Worm (Caenorhabditis elegans): ENCODE data around the gene srd-19.

srd-19 gene

ce11 chrV:13423045-13423444, 5.5 kb downstream of the srd-19 start, which contains the start of gene srv-9:
srv-9 (minus strand) TSS chrV:13423145.
- no peak for TF ChIP-seq ztf-29 (GFP tag; IDR thresholded peaks at IDR 0.05)
- no peak for TF ChIP-seq ztf-23 (GFP tag; IDR thresholded peaks at IDR 0.05)
- TF ChIP-seq ref-1 (GFP tag; conservative IDR thresholded peaks at IDR 0.05): no peak
- TF ChIP-seq tab-1 (GFP tag; IDR thresholded peaks at IDR 0.05): no peak
- TF ChIP-seq cog-1 (tag; optimal IDR thresholded peaks at IDR 0.05): no peak
- TF ChIP-seq med-1 (GFP tag; optimal IDR thresholded peaks at IDR 0.05; ENCODE audit: insufficient read depth): no peak
- TF ChIP-seq T22C8.4 (GFP tag; IDR thresholded peaks at IDR 0.05): no peak
- no peak for TF ChIP-seq flt-1 (GFP tag; IDR thresholded peaks at IDR 0.05)
- no peak for TF ChIP-seq klf-2 (GFP tag; conservative IDR thresholded peaks at IDR 0.05)

ce11 chrV:13421697-13422096, 6.9 kb downstream of the srd-19 start:
- TF ChIP-seq med-1 (GFP tag; optimal IDR thresholded peaks at IDR 0.05; ENCODE audit: insufficient read depth) (no peak), tab-1 (GFP tag; IDR thresholded peaks at IDR 0.05) (no peak), klf-2 (GFP tag; conservative IDR thresholded peaks at IDR 0.05) (no peak), ref-1 (GFP tag; conservative IDR thresholded peaks at IDR 0.05) (no peak), ztf-23 (GFP tag; IDR thresholded peaks at IDR 0.05) (no peak), ztf-29 (GFP tag; IDR thresholded peaks at IDR 0.05) (no peak), T22C8.4 (GFP tag; IDR thresholded peaks at IDR 0.05) (no peak), cog-1 (tag; optimal IDR thresholded peaks at IDR 0.05) (no peak), flt-1 (GFP tag; IDR thresholded peaks at IDR 0.05) (no peak)

ce11 chrV:13420640-13421039, 7.9 kb downstream of the srd-19 start, which contains the start of gene srv-8:
srv-8 (minus strand) TSS chrV:13420740.
- TF ChIP-seq med-1 (GFP tag; optimal IDR thresholded peaks at IDR 0.05; ENCODE audit: insufficient read depth) (no peak), ztf-29 (GFP tag; IDR thresholded peaks at IDR 0.05) (no peak), ref-1 (GFP tag; conservative IDR thresholded peaks at IDR 0.05) (no peak), ztf-23 (GFP tag; IDR thresholded peaks at IDR 0.05) (no peak)

ce11 chrV:13417513-13417912, 11.0 kb downstream of the srd-19 start, which contains the start of gene F53F1.6:
F53F1.6 (minus strand) TSS chrV:13417613.
- TF ChIP-seq ref-1 (GFP tag; conservative IDR thresholded peaks at IDR 0.05) (no peak), tab-1 (GFP tag; IDR thresholded peaks at IDR 0.05) (no peak), klf-2 (GFP tag; conservative IDR thresholded peaks at IDR 0.05) (no peak), med-1 (GFP tag; optimal IDR thresholded peaks at IDR 0.05; ENCODE audit: insufficient read depth) (no peak), T22C8.4 (GFP tag; IDR thresholded peaks at IDR 0.05) (no peak), cog-1 (tag; optimal IDR thresholded peaks at IDR 0.05) (no peak), flt-1 (GFP tag; IDR thresholded peaks at IDR 0.05) (no peak), ztf-29 (GFP tag; IDR thresholded peaks at IDR 0.05) (no peak), ztf-23 (GFP tag; IDR thresholded peaks at IDR 0.05) (no peak)

ce11 chrV:13416076-13416475, 12.5 kb downstream of the srd-19 start:
- TF ChIP-seq klf-2 (GFP tag; conservative IDR thresholded peaks at IDR 0.05) (no peak), ref-1 (GFP tag; conservative IDR thresholded peaks at IDR 0.05) (no peak), ztf-23 (GFP tag; IDR thresholded peaks at IDR 0.05) (no peak), T22C8.4 (GFP tag; IDR thresholded peaks at IDR 0.05) (no peak), ztf-29 (GFP tag; IDR thresholded peaks at IDR 0.05) (no peak), med-1 (GFP tag; optimal IDR thresholded peaks at IDR 0.05; ENCODE audit: insufficient read depth) (no peak), tab-1 (GFP tag; IDR thresholded peaks at IDR 0.05) (no peak), cog-1 (tag; optimal IDR thresholded peaks at IDR 0.05) (no peak)

ce11 chrV:13415462-13415861, 13.1 kb downstream of the srd-19 start:
- no peak for TF ChIP-seq ref-1 (GFP tag; conservative IDR thresholded peaks at IDR 0.05)
- no peak for TF ChIP-seq T22C8.4 (GFP tag; IDR thresholded peaks at IDR 0.05)
- TF ChIP-seq ztf-29 (GFP tag; IDR thresholded peaks at IDR 0.05): no peak
- no peak for TF ChIP-seq flt-1 (GFP tag; IDR thresholded peaks at IDR 0.05)
- no peak for TF ChIP-seq cog-1 (tag; optimal IDR thresholded peaks at IDR 0.05)
- TF ChIP-seq tab-1 (GFP tag; IDR thresholded peaks at IDR 0.05): no peak
- TF ChIP-seq ztf-23 (GFP tag; IDR thresholded peaks at IDR 0.05): no peak
- TF ChIP-seq med-1 (GFP tag; optimal IDR thresholded peaks at IDR 0.05; ENCODE audit: insufficient read depth): no peak
- TF ChIP-seq klf-2 (GFP tag; conservative IDR thresholded peaks at IDR 0.05): no peak; the same call in 1 of the 2 replicates

ce11 chrV:13414585-13414984, 14.0 kb downstream of the srd-19 start, which contains the start of gene cut-2:
cut-2 (plus strand) TSS chrV:13414949.
- TF ChIP-seq ztf-23 (GFP tag; IDR thresholded peaks at IDR 0.05): no peak
- no peak for TF ChIP-seq klf-2 (GFP tag; conservative IDR thresholded peaks at IDR 0.05)
- no peak for TF ChIP-seq ztf-29 (GFP tag; IDR thresholded peaks at IDR 0.05)
- TF ChIP-seq flt-1 (GFP tag; IDR thresholded peaks at IDR 0.05): no peak
- no peak for TF ChIP-seq T22C8.4 (GFP tag; IDR thresholded peaks at IDR 0.05)
- no peak for TF ChIP-seq tab-1 (GFP tag; IDR thresholded peaks at IDR 0.05)
- no peak for TF ChIP-seq med-1 (GFP tag; optimal IDR thresholded peaks at IDR 0.05; ENCODE audit: insufficient read depth)
- no peak for TF ChIP-seq cog-1 (tag; optimal IDR thresholded peaks at IDR 0.05)

ce11 chrV:13413301-13413700, 15.3 kb downstream of the srd-19 start:
- TF ChIP-seq ztf-29 (GFP tag; IDR thresholded peaks at IDR 0.05) (no peak), ztf-23 (GFP tag; IDR thresholded peaks at IDR 0.05) (no peak), med-1 (GFP tag; optimal IDR thresholded peaks at IDR 0.05; ENCODE audit: insufficient read depth) (no peak), cog-1 (tag; optimal IDR thresholded peaks at IDR 0.05) (no peak), T22C8.4 (GFP tag; IDR thresholded peaks at IDR 0.05) (no peak), tab-1 (GFP tag; IDR thresholded peaks at IDR 0.05) (no peak), flt-1 (GFP tag; IDR thresholded peaks at IDR 0.05) (no peak), klf-2 (GFP tag; conservative IDR thresholded peaks at IDR 0.05) (no peak), ref-1 (GFP tag; conservative IDR thresholded peaks at IDR 0.05) (no peak)

ce11 chrV:13411992-13412298, 16.6 kb downstream of the srd-19 start:
- TF ChIP-seq ref-1 (GFP tag; conservative IDR thresholded peaks at IDR 0.05): no peak
- no peak for TF ChIP-seq flt-1 (GFP tag; IDR thresholded peaks at IDR 0.05)
- no peak for TF ChIP-seq cog-1 (tag; optimal IDR thresholded peaks at IDR 0.05)
- TF ChIP-seq ztf-29 (GFP tag; IDR thresholded peaks at IDR 0.05): no peak
- TF ChIP-seq tab-1 (GFP tag; IDR thresholded peaks at IDR 0.05): no peak
- no peak for TF ChIP-seq ztf-23 (GFP tag; IDR thresholded peaks at IDR 0.05)
- TF ChIP-seq klf-2 (GFP tag; conservative IDR thresholded peaks at IDR 0.05): no peak

Data from whole organism, midembryonic.